Fruit fly (Drosophila melanogaster) whole organism, embryonic: ENCODE results near the gene CG13405.

Experiments used
- Ada2b ChIP-seq: fragments of 200-800 bp; sonication (Bioruptor generic); IDR thresholded peaks from 2 replicates; pipeline ENCODE4 v1.3.6; 2022; ENCODE audit warnings: missing biosample characterization, missing genetic modification characterization
- BtbVII ChIP-seq: fragments of 200-800 bp; sonication (Bioruptor generic); optimal IDR thresholded peaks from 3 replicates; lab custom pipeline; 2017; ENCODE audit warnings: missing biosample characterization, mild to moderate bottlenecking, missing genetic modification characterization
- C15 ChIP-seq: fragments of 200-800 bp; sonication (Bioruptor generic); IDR thresholded peaks from 3 replicates; pipeline ENCODE4 v1.3.6; 2022; ENCODE audit warnings: missing biosample characterization, missing genetic modification characterization
- CG10366 ChIP-seq: fragments of 200-800 bp; sonication (Bioruptor generic); IDR thresholded peaks from 2 replicates; pipeline ENCODE4 v1.3.6; 2022; ENCODE audit warnings: missing biosample characterization, missing genetic modification characterization
- CG10979 ChIP-seq: fragments of 200-800 bp; sonication (Bioruptor generic); optimal IDR thresholded peaks from 2 replicates; lab custom pipeline; 2018; ENCODE audit warnings: missing biosample characterization, mild to moderate bottlenecking, missing genetic modification characterization, moderate library complexity
- CG11695 ChIP-seq: fragments of 200-800 bp; sonication (Bioruptor generic); IDR thresholded peaks from 3 replicates; pipeline ENCODE4 v1.3.6; 2022; ENCODE audit warnings: missing biosample characterization, missing genetic modification characterization
- CG11696 ChIP-seq: fragments of 200-800 bp; sonication (Bioruptor generic); IDR thresholded peaks from 2 replicates; pipeline ENCODE4 v1.3.6; 2022; ENCODE audit warnings: missing biosample characterization, missing genetic modification characterization
- CG11723 ChIP-seq: fragments of 200-800 bp; sonication (Bioruptor generic); optimal IDR thresholded peaks from 2 replicates; lab custom pipeline; 2017; ENCODE audit warnings: missing biosample characterization, mild to moderate bottlenecking, missing genetic modification characterization
- CG12071 ChIP-seq: fragments of 200-800 bp; sonication (Bioruptor generic); optimal IDR thresholded peaks from 3 replicates; lab custom pipeline; 2018; ENCODE audit warnings: missing biosample characterization, mild to moderate bottlenecking, missing genetic modification characterization
- CG12155 ChIP-seq: fragments of 200-800 bp; sonication (Bioruptor generic); optimal IDR thresholded peaks from 3 replicates; lab custom pipeline; 2016; ENCODE audit warnings: missing biosample characterization, missing genetic modification characterization
- CG12769 ChIP-seq: fragments of 200-800 bp; sonication (Bioruptor generic); optimal IDR thresholded peaks from 2 replicates; lab custom pipeline; 2019; ENCODE audit warnings: missing biosample characterization, mild to moderate bottlenecking, missing genetic modification characterization, moderate library complexity
- CG13894 ChIP-seq: fragments of 200-800 bp; sonication (Bioruptor generic); optimal IDR thresholded peaks from 3 replicates; lab custom pipeline; 2018; ENCODE audit warnings: missing biosample characterization, mild to moderate bottlenecking, missing genetic modification characterization, moderate library complexity
- CG15479 ChIP-seq: fragments of 200-800 bp; sonication (Bioruptor generic); optimal IDR thresholded peaks from 3 replicates; lab custom pipeline; 2019; ENCODE audit warnings: missing biosample characterization, mild to moderate bottlenecking, missing genetic modification characterization, moderate library complexity
- CG18599 ChIP-seq: fragments of 200-800 bp; sonication (Bioruptor generic); optimal IDR thresholded peaks from 3 replicates; lab custom pipeline; 2017; ENCODE audit warnings: missing biosample characterization, missing genetic modification characterization, mild to moderate bottlenecking, moderate library complexity, missing genetic modification reagents
- CG18619 ChIP-seq: fragments of 200-800 bp; sonication (Bioruptor generic); optimal IDR thresholded peaks from 3 replicates; lab custom pipeline; 2017; ENCODE audit warnings: missing biosample characterization, mild to moderate bottlenecking, missing genetic modification characterization
- CG2199 ChIP-seq: fragments of 200-800 bp; sonication (Bioruptor generic); IDR thresholded peaks from 3 replicates; pipeline ENCODE4 v1.3.6; 2022; ENCODE audit warnings: missing biosample characterization, missing genetic modification characterization
- CG30020 ChIP-seq: fragments of 200-800 bp; optimal IDR thresholded peaks from 2 replicates; lab custom pipeline; 2019; ENCODE audit warnings: missing biosample characterization, mild to moderate bottlenecking, missing genetic modification characterization, moderate library complexity
- CG6813 ChIP-seq: fragments of 200-800 bp; sonication (Bioruptor generic); optimal IDR thresholded peaks from 2 replicates; lab custom pipeline; 2017; ENCODE audit warnings: missing biosample characterization, missing genetic modification characterization, mild to moderate bottlenecking, moderate library complexity, missing genetic modification reagents
- CG7987 ChIP-seq: fragments of 200-800 bp; sonication (Bioruptor generic); optimal IDR thresholded peaks from 2 replicates; lab custom pipeline; 2018; ENCODE audit warnings: missing biosample characterization, mild to moderate bottlenecking, missing genetic modification characterization, moderate library complexity
- CG8290 ChIP-seq, 3 experiments: fragments of 200-800 bp; sonication (Bioruptor generic); optimal IDR thresholded peaks; 2 replicates each; lab custom pipeline; 2016 to 2019; ENCODE audit warnings: missing biosample characterization in 3 of 3, missing genetic modification characterization in 3 of 3, mild to moderate bottlenecking in 2 of 3, moderate library complexity in 1 of 3
- CG9609 ChIP-seq: fragments of 200-800 bp; sonication (Bioruptor generic); optimal IDR thresholded peaks from 3 replicates; lab custom pipeline; 2016; ENCODE audit warnings: missing biosample characterization, missing genetic modification characterization
- CoRest ChIP-seq: fragments of 200-800 bp; sonication (Bioruptor generic); optimal IDR thresholded peaks from 3 replicates; lab custom pipeline; 2018; ENCODE audit warnings: missing biosample characterization, mild to moderate bottlenecking, missing genetic modification characterization, moderate library complexity
- Doc2 ChIP-seq: fragments of 200-800 bp; sonication (Bioruptor generic); IDR thresholded peaks from 2 replicates; pipeline ENCODE4 v1.3.6; 2022; ENCODE audit warnings: missing biosample characterization, missing genetic modification characterization
- Fer3 ChIP-seq: fragments of 200-800 bp; sonication (Bioruptor generic); optimal IDR thresholded peaks from 2 replicates; lab custom pipeline; 2018; ENCODE audit warnings: missing biosample characterization, mild to moderate bottlenecking, missing genetic modification characterization, moderate library complexity
- HLH54F ChIP-seq: fragments of 200-800 bp; sonication (Bioruptor generic); optimal IDR thresholded peaks from 3 replicates; lab custom pipeline; 2016; ENCODE audit warnings: missing biosample characterization, missing genetic modification characterization
- Hey ChIP-seq: fragments of 200-800 bp; sonication (Bioruptor generic); optimal IDR thresholded peaks from 3 replicates; lab custom pipeline; 2018; ENCODE audit warnings: missing biosample characterization, mild to moderate bottlenecking, missing genetic modification characterization
- Hr78 ChIP-seq, 2 experiments: fragments of 200-800 bp in 1 of 2; fragments of >200 bp in 1 of 2; sonication (Bioruptor generic) in 1 of 2; optimal IDR thresholded peaks; 2 replicates each; lab custom pipeline; 2017 to 2019; ENCODE audit warnings: missing biosample characterization in 2 of 2, missing genetic modification characterization in 2 of 2, mild to moderate bottlenecking in 1 of 2, moderate library complexity in 1 of 2
- Jarid2 ChIP-seq: fragments of 200-800 bp; sonication (Bioruptor generic); optimal IDR thresholded peaks from 3 replicates; lab custom pipeline; 2017; ENCODE audit warnings: mild to moderate bottlenecking, missing biosample characterization, missing genetic modification reagents, missing genetic modification characterization
- Kr ChIP-seq: fragments of 200-800 bp; sonication (Bioruptor generic); optimal IDR thresholded peaks from 2 replicates; lab custom pipeline; 2017; ENCODE audit warnings: missing biosample characterization, mild to moderate bottlenecking, missing genetic modification characterization
- MTF-1 ChIP-seq: fragments of 200-800 bp; sonication (Bioruptor generic); optimal IDR thresholded peaks from 2 replicates; lab custom pipeline; 2018; ENCODE audit warnings: missing biosample characterization, mild to moderate bottlenecking, missing genetic modification characterization, borderline replicate concordance
- Med ChIP-seq: fragments of 200-800 bp; sonication (Bioruptor generic); peaks from one replicate; lab custom pipeline; 2016; ENCODE audit warnings: missing biosample characterization, missing genetic modification characterization, mild to moderate bottlenecking, inconsistent platforms, moderate library complexity
- Neu2 ChIP-seq: fragments of 200-800 bp; sonication (Bioruptor generic); optimal IDR thresholded peaks from 3 replicates; lab custom pipeline; 2016; ENCODE audit warnings: missing biosample characterization, missing genetic modification characterization, borderline replicate concordance
- PHDP ChIP-seq: fragments of 200-800 bp; sonication (Bioruptor generic); optimal IDR thresholded peaks from 3 replicates; lab custom pipeline; 2018; ENCODE audit warnings: missing biosample characterization, mild to moderate bottlenecking, missing genetic modification characterization, moderate library complexity
- Ssrp ChIP-seq: fragments of 200-800 bp; sonication (Bioruptor generic); optimal IDR thresholded peaks from 2 replicates; lab custom pipeline; 2018; ENCODE audit warnings: missing biosample characterization, mild to moderate bottlenecking, missing genetic modification characterization, moderate library complexity
- TFAM ChIP-seq: fragments of 200-800 bp; sonication (Bioruptor generic); optimal IDR thresholded peaks from 2 replicates; lab custom pipeline; 2017; ENCODE audit warnings: missing biosample characterization, missing genetic modification characterization, inconsistent platforms
- ac ChIP-seq: fragments of 200-800 bp; sonication (Bioruptor generic); optimal IDR thresholded peaks from 3 replicates; lab custom pipeline; 2017; ENCODE audit warnings: missing biosample characterization, mild to moderate bottlenecking, missing genetic modification characterization
- chif ChIP-seq, 2 experiments: fragments of 200-800 bp; sonication (Bioruptor generic); optimal IDR thresholded peaks; 3 replicates each; lab custom pipeline; 2016; ENCODE audit warnings: missing biosample characterization in 2 of 2, missing genetic modification characterization in 2 of 2
- fu2 ChIP-seq: fragments of 200-800 bp; sonication (Bioruptor generic); optimal IDR thresholded peaks from 2 replicates; lab custom pipeline; 2016; ENCODE audit warnings: missing biosample characterization, missing genetic modification characterization
- gcm2 ChIP-seq: fragments of 200-800 bp; sonication (Bioruptor generic); optimal IDR thresholded peaks from 2 replicates; lab custom pipeline; 2016; ENCODE audit warnings: missing biosample characterization, missing genetic modification characterization
- grn ChIP-seq: fragments of 200-800 bp; sonication (Bioruptor generic); optimal IDR thresholded peaks from 3 replicates; lab custom pipeline; 2017; ENCODE audit warnings: missing biosample characterization, missing genetic modification characterization
- lbe ChIP-seq: fragments of 200-800 bp; sonication (Bioruptor generic); optimal IDR thresholded peaks from 2 replicates; lab custom pipeline; 2016; ENCODE audit warnings: missing biosample characterization, mild to moderate bottlenecking, missing genetic modification characterization
- otp ChIP-seq: fragments of 200-800 bp; sonication (Bioruptor generic); IDR thresholded peaks from 3 replicates; pipeline ENCODE4, ENCODE4 v1.3.6; 2022; ENCODE audit warnings: missing biosample characterization, missing genetic modification characterization
- pfk ChIP-seq: fragments of 200-800 bp; sonication (Bioruptor generic); optimal IDR thresholded peaks from 2 replicates; lab custom pipeline; 2018; ENCODE audit warnings: missing biosample characterization, mild to moderate bottlenecking, missing genetic modification characterization, moderate library complexity
- ro ChIP-seq: fragments of 200-800 bp; sonication (Bioruptor generic); IDR thresholded peaks from 2 replicates; pipeline ENCODE4 v1.3.6; 2022; ENCODE audit warnings: missing biosample characterization, missing genetic modification characterization
- row ChIP-seq: fragments of 200-800 bp; sonication (Bioruptor generic); IDR thresholded peaks from 3 replicates; pipeline ENCODE4 v1.3.6; 2022; ENCODE audit warnings: missing biosample characterization, missing genetic modification characterization
- tin ChIP-seq: fragments of 200-800 bp; sonication (Bioruptor generic); optimal IDR thresholded peaks from 3 replicates; lab custom pipeline; 2016; ENCODE audit warnings: missing biosample characterization, missing genetic modification characterization
- trh ChIP-seq: fragments of 200-800 bp; sonication (Bioruptor generic); optimal IDR thresholded peaks from 2 replicates; lab custom pipeline; 2016; ENCODE audit warnings: missing biosample characterization, missing genetic modification characterization
- z ChIP-seq: fragments of 200-800 bp; sonication (Bioruptor generic); IDR thresholded peaks from 3 replicates; pipeline ENCODE4 v1.3.6; 2022; ENCODE audit warnings: missing biosample characterization, missing genetic modification characterization
- zfh2 ChIP-seq: fragments of 200-800 bp; sonication (Bioruptor generic); optimal IDR thresholded peaks from 2 replicates; lab custom pipeline; 2016; ENCODE audit warnings: missing biosample characterization, missing genetic modification characterization

Gene CG13405

DNA sequence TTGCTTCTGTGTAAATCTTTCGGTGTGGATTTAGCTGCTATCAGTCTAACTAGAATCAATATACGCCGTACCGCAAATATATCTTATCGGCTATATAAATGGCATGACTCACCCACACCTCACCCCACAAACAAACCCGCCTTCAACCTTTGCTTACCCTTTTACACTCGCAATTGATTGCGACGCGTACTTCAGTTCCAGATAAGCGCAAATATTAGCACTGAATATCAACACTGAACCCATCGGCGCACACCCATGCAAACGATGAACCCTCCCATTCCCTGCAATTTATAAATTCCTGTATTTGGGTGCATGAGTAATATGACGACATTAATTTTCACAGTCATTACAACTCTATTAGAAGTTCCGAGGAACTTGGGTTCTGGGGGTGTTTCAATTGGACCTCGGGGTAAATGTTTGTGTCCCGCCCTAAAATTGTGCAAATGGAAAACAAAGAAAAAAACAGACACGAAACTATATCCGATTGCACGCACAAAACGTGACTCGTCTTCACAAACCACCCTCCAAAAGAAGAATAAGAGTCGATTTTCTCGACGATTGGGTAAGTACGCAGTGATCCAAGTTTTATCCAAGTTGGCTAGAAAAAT lies 10.2 kb upstream of the CG13405 start (continued):
- TF ChIP-seq CG6813 (GFP tag; lab: Kevin White, UChicago) (peak; percentile 44), CG7987 (GFP tag; lab: Kevin White, UChicago) (peak; percentile 28), CG2199 (GFP tag; lab: Robert Waterston, UW) (0 out of 3 replicates have a peak, but pooled peaks have one; percentile 70), CoRest (no peak), CG11696 (GFP tag; lab: Robert Waterston, UW) (no peak), CG12769 (peak; percentile 44), z (no peak), zfh2 (no peak), Fer3 (tag; lab: Kevin White, UChicago) (peak; percentile 1), BtbVII (GFP tag; lab: Kevin White, UChicago) (peak; percentile 6), CG13894 (tag; lab: Kevin White, UChicago) (peak; percentile 49), MTF-1 (GFP tag; lab: Kevin White, UChicago) (peak; percentile 29), tin (GFP tag; lab: Kevin White, UChicago) (no peak), Hey (no peak), CG10366 (GFP tag; lab: Robert Waterston, UW) (no peak), gcm2 (GFP tag; lab: Kevin White, UChicago) (no peak), CG11695 (0 out of 3 replicates have a peak, but pooled peaks have one; percentile 17), TFAM (GFP tag; lab: Kevin White, UChicago) (no peak), chif (GFP tag; optimal IDR thresholded peaks at IDR 0.05; lab: Kevin White, UChicago) (no peak), CG30020 (tag; lab: Kevin White, UChicago) (no peak), CG18619 (GFP tag; lab: Kevin White, UChicago) (peak; percentile 13), CG18599 (GFP tag; lab: Kevin White, UChicago) (peak; percentile 39), grn (GFP tag; lab: Kevin White, UChicago) (peak; percentile 21), CG10979 (no peak), Jarid2 (GFP tag; lab: Kevin White, UChicago) (no peak), HLH54F (GFP tag; lab: Kevin White, UChicago) (no peak), Ada2b (no peak), PHDP (peak; percentile 16), fu2 (GFP tag; lab: Kevin White, UChicago) (no peak), pfk (GFP tag; lab: Kevin White, UChicago) (peak; percentile 10), Hr78 (GFP tag; optimal IDR thresholded peaks at IDR 0.05; lab: Kevin White, UChicago) (peak in 1 of 2 experiments; percentile 10), otp (no peak), lbe (GFP tag; lab: Kevin White, UChicago) (peak; percentile 22), row (GFP tag; lab: Robert Waterston, UW) (no peak), Ssrp (no peak), CG12155 (no peak), ro (GFP tag; lab: Robert Waterston, UW) (no peak), CG15479 (GFP tag; lab: Kevin White, UChicago) (peak; percentile 60), CG12071 (GFP tag; lab: Kevin White, UChicago) (peak; percentile 29), CG8290 (GFP tag; optimal IDR thresholded peaks at IDR 0.05; lab: Kevin White, UChicago) (no peak), CG8290 (tag; optimal IDR thresholded peaks at IDR 0.05; lab: Kevin White, UChicago) (peak in 1 of 2 experiments; percentile 74), CG11723 (GFP tag; lab: Kevin White, UChicago) (no peak), Kr (GFP tag; lab: Kevin White, UChicago) (peak; percentile 4), ac (GFP tag; lab: Kevin White, UChicago) (peak; percentile 6), trh (GFP tag; lab: Kevin White, UChicago) (no peak), C15 (no peak), Med (no peak), CG9609 (no peak), Doc2 (GFP tag; lab: Robert Waterston, UW) (no peak), Neu2 (GFP tag; lab: Kevin White, UChicago) (no peak)
